Fruit fly (Drosophila melanogaster): ENCODE results near the gene Ude.
A peak's percentile ranks its signal among the peaks of the same experiment; 100 is the strongest.

The Ude gene

dm6 chr3R:24829887-24830351 is 30.5 kb upstream of the Ude start, which contains the start of the genes Kaz and CG43273 (continued):
- no peak for TF ChIP-seq sim (GFP tag; IDR thresholded peaks at IDR 0.05)
- TF ChIP-seq gcm2 (GFP tag; optimal IDR thresholded peaks at IDR 0.05): no peak
- no peak for TF ChIP-seq hth (optimal IDR thresholded peaks at IDR 0.05)
- no peak for TF ChIP-seq CG5953 (GFP tag; IDR thresholded peaks at IDR 0.05)
- no peak for TF ChIP-seq crol (GFP tag; IDR thresholded peaks at IDR 0.05)
- TF ChIP-seq CG12744 (GFP tag; optimal IDR thresholded peaks at IDR 0.05): no peak
- TF ChIP-seq sug (tag; optimal IDR thresholded peaks at IDR 0.05): no peak
- TF ChIP-seq Oaz (GFP tag; IDR thresholded peaks at IDR 0.05): no peak
- no peak for TF ChIP-seq abd-A (tag; optimal IDR thresholded peaks at IDR 0.05)
- no peak; the same call in 1 of the 2 replicates for TF ChIP-seq CG31224 (GFP tag; IDR thresholded peaks at IDR 0.05)
- TF ChIP-seq mam (GFP tag; optimal IDR thresholded peaks at IDR 0.05): peak; percentile 12
- TF ChIP-seq CG18599 (GFP tag; optimal IDR thresholded peaks at IDR 0.05): peak; percentile 67
- no peak for TF ChIP-seq CG17802 (tag; optimal IDR thresholded peaks at IDR 0.05)
- TF ChIP-seq pnt (GFP tag; optimal IDR thresholded peaks at IDR 0.05): peak; percentile 3
- TF ChIP-seq sens-2 (GFP tag; IDR thresholded peaks at IDR 0.05): no peak
- TF ChIP-seq sisA (GFP tag; IDR thresholded peaks at IDR 0.05): peak; percentile 5; the same call in 1 of the 2 replicates
- no peak; the same call in 1 of the 2 replicates for TF ChIP-seq Ravus (GFP tag; IDR thresholded peaks at IDR 0.05)
- peak; percentile 52 for TF ChIP-seq tin (GFP tag; optimal IDR thresholded peaks at IDR 0.05)
- peak; percentile 42 for TF ChIP-seq CG4820 (GFP tag; optimal IDR thresholded peaks at IDR 0.05)
- TF ChIP-seq sr (GFP tag; IDR thresholded peaks at IDR 0.05): no peak
- TF ChIP-seq lmd (GFP tag; IDR thresholded peaks at IDR 0.05): peak; percentile 34; the same call in 1 of the 2 replicates
- peak; percentile 17 for TF ChIP-seq chn (GFP tag; optimal IDR thresholded peaks at IDR 0.05)
- peak; percentile 59 for TF ChIP-seq Chrac-16 (GFP tag; optimal IDR thresholded peaks at IDR 0.05)
- no peak for TF ChIP-seq gem (tag; optimal IDR thresholded peaks at IDR 0.05)
- TF ChIP-seq dm (GFP tag; optimal IDR thresholded peaks at IDR 0.05): no peak
- no peak for TF ChIP-seq Fer3 (tag; optimal IDR thresholded peaks at IDR 0.05)
- TF ChIP-seq NC2β (GFP tag; optimal IDR thresholded peaks at IDR 0.05): no peak
- TF ChIP-seq CG2116 (GFP tag; optimal IDR thresholded peaks at IDR 0.05): peak; percentile 60
- TF ChIP-seq CG12299 (tag; optimal IDR thresholded peaks at IDR 0.05): peak; percentile 38
- TF ChIP-seq fd3F (GFP tag; optimal IDR thresholded peaks at IDR 0.05): peak; percentile 33
- TF ChIP-seq CG6272 (GFP tag; IDR thresholded peaks at IDR 0.05): peak; percentile 40; the same call in 1 of the 2 replicates
- TF ChIP-seq CG6765 (GFP tag; optimal IDR thresholded peaks at IDR 0.05): no peak
- peak; percentile 35 for TF ChIP-seq pzg (GFP tag; optimal IDR thresholded peaks at IDR 0.05)
- peak; percentile 74 for TF ChIP-seq HmgZ (tag; optimal IDR thresholded peaks at IDR 0.05)
- TF ChIP-seq Mrtf (GFP tag; IDR thresholded peaks at IDR 0.05): no peak
- TF ChIP-seq Xbp1 (GFP tag; optimal IDR thresholded peaks at IDR 0.05): peak; percentile 75
- TF ChIP-seq ash1 (GFP tag; optimal IDR thresholded peaks at IDR 0.05): no peak
- peak; percentile 33; the same call in 1 of the 2 replicates for TF ChIP-seq CG17328 (GFP tag; IDR thresholded peaks at IDR 0.05)
- TF ChIP-seq CG17361 (GFP tag; IDR thresholded peaks at IDR 0.05): no peak; the same call in 2 of the 3 replicates
- no peak for TF ChIP-seq CG15269 (tag; optimal IDR thresholded peaks at IDR 0.05)
- no peak for TF ChIP-seq CG3281 (GFP tag; optimal IDR thresholded peaks at IDR 0.05)
- no peak for TF ChIP-seq inv (GFP tag; IDR thresholded peaks at IDR 0.05; ENCODE audit: partially characterized antibody)
- peak; percentile 86 for TF ChIP-seq trem (tag; optimal IDR thresholded peaks at IDR 0.05)
- TF ChIP-seq CG11398 (GFP tag; optimal IDR thresholded peaks at IDR 0.05): no peak
- TF ChIP-seq CG5180 (GFP tag; optimal IDR thresholded peaks at IDR 0.05): no peak
- TF ChIP-seq klu (GFP tag; IDR thresholded peaks at IDR 0.05): peak; percentile 30; the same call in 1 of the 2 replicates
- TF ChIP-seq CG18011 (GFP tag; optimal IDR thresholded peaks at IDR 0.05): peak; percentile 57
- TF ChIP-seq slbo (GFP tag; IDR thresholded peaks at IDR 0.05): peak; percentile 71
- TF ChIP-seq ems (GFP tag; optimal IDR thresholded peaks at IDR 0.05): peak; percentile 6
- no peak for TF ChIP-seq Optix (GFP tag; IDR thresholded peaks at IDR 0.05)
- peak; percentile 37 for TF ChIP-seq CG15514 (GFP tag; optimal IDR thresholded peaks at IDR 0.05)
- no peak for TF ChIP-seq CG10959 (GFP tag; IDR thresholded peaks at IDR 0.05)

All from whole organism, embryonic.